Worm (Caenorhabditis elegans) whole organism, L4/young adult: Measurements from ENCODE around the gene fbxa-80.

Source experiments
- W03F9.2 ChIP-seq: fragments of 150-350 bp; optimal IDR thresholded peaks from 2 replicates; lab custom pipeline; 2014; ENCODE audit warnings: missing biosample characterization, missing genetic modification characterization
- dao-5 ChIP-seq: sonication (generic microtip); optimal IDR thresholded peaks from 2 replicates; lab custom pipeline; 2016; ENCODE audit warnings: missing genotype, missing genetic modification characterization, moderate library complexity, missing compliant biosample characterization
- him-1 ChIP-seq: sonication (generic microtip); optimal IDR thresholded peaks from 2 replicates; lab custom pipeline; 2016; ENCODE audit warnings: missing genotype, missing genetic modification reagents, missing genetic modification characterization, missing compliant biosample characterization

DNA sequence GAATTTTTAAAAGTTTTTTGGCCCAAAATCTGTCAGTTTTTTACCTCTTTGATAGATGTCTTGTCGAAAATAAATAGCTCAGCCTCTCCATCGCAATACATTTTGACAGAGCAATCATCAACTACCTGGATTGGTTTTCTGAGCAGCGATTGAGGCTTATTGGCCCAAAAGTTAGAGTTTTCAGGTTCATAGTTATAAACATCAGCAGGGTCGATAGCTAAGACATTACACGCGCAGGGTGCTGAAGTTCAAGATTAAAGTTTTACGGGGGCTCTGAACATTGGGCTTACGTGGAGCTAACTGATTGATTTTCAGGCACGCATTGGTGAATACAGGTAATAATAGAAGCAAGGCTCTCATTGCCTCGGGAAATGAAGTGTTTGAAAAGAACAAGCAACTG lies 44.7 kb upstream of the fbxa-80 start, which contains the start of gene Y82E9BR.9:
- TF ChIP-seq him-1 (tag; lab: Kevin White, UChicago) (no peak), dao-5 (tag; lab: Kevin White, UChicago) (no peak), W03F9.2 (tag; lab: Kevin White, UChicago) (no peak)
